Fruit fly (Drosophila melanogaster) whole organism, adult: Measurements from ENCODE around the gene CAH6.

Source experiments
- CG12768 ChIP-seq: fragments of 200-800 bp; sonication (Bioruptor generic); optimal IDR thresholded peaks from 2 replicates; lab custom pipeline; 2017; ENCODE audit warnings: missing biosample characterization, missing genetic modification characterization, mild to moderate bottlenecking, moderate library complexity, missing genetic modification reagents
- CG5204 ChIP-seq: fragments of 200-800 bp; sonication (Bioruptor generic); optimal IDR thresholded peaks from 2 replicates; lab custom pipeline; 2016; ENCODE audit warnings: missing biosample characterization, missing genetic modification characterization
- CG7045 ChIP-seq: fragments of 200-800 bp; sonication (Bioruptor generic); optimal IDR thresholded peaks from 2 replicates; lab custom pipeline; 2017; ENCODE audit warnings: missing biosample characterization, mild to moderate bottlenecking, missing genetic modification characterization
- CG7101 ChIP-seq: fragments of 200-800 bp; sonication (Bioruptor generic); optimal IDR thresholded peaks from 2 replicates; lab custom pipeline; 2018; ENCODE audit warnings: missing biosample characterization, mild to moderate bottlenecking, missing genetic modification characterization, moderate library complexity
- kay ChIP-seq: fragments of 200-800 bp; sonication (Bioruptor generic); peaks from one replicate; lab custom pipeline; 2016; ENCODE audit warnings: missing biosample characterization, missing genetic modification characterization, borderline replicate concordance
- toe ChIP-seq: fragments of 200-800 bp; sonication (Bioruptor generic); optimal IDR thresholded peaks from 2 replicates; lab custom pipeline; 2016; ENCODE audit warnings: missing biosample characterization, missing genetic modification characterization

- no peak for TF ChIP-seq kay
- TF ChIP-seq CG5204 = no peak
- no peak for TF ChIP-seq CG12768 (GFP tag; lab: Kevin White, UChicago)
- no peak for TF ChIP-seq CG7101
- TF ChIP-seq CG7045 = no peak
- no peak for TF ChIP-seq toe (GFP tag; lab: Kevin White, UChicago)
Observed at dm6 chr3R:31231134-31231533, 26.3 kb upstream of the CAH6 start.
